Worm (Caenorhabditis elegans) whole organism, L2 larva: ENCODE data around the gene F08H9.3.

ENCODE experiments used
- ama-1 ChIP-seq: fragments of 150-350 bp; optimal IDR thresholded peaks from 2 replicates; lab custom pipeline; 2018; ENCODE audit warnings: inconsistent platforms
- nhr-11 ChIP-seq: fragments of 150-350 bp; optimal IDR thresholded peaks from 2 replicates; lab custom pipeline; 2014; ENCODE audit warnings: missing biosample characterization, missing genetic modification characterization
- ztf-11 ChIP-seq: sonication (generic microtip); optimal IDR thresholded peaks from 2 replicates; lab custom pipeline; 2017; ENCODE audit warnings: missing biosample characterization, missing genetic modification characterization

- TF ChIP-seq ztf-11 (tag; lab: Kevin White, UChicago) = no peak
- no peak for TF ChIP-seq ama-1 (lab: Kevin White, UChicago)
- no peak for TF ChIP-seq nhr-11 (tag; lab: Kevin White, UChicago)
These were observed 3.0 kb downstream of the F08H9.3 start for ce11 chrV:14460122-14460521.
